Fruit fly (Drosophila melanogaster): ENCODE results near the gene loco.

The loco gene

DNA sequence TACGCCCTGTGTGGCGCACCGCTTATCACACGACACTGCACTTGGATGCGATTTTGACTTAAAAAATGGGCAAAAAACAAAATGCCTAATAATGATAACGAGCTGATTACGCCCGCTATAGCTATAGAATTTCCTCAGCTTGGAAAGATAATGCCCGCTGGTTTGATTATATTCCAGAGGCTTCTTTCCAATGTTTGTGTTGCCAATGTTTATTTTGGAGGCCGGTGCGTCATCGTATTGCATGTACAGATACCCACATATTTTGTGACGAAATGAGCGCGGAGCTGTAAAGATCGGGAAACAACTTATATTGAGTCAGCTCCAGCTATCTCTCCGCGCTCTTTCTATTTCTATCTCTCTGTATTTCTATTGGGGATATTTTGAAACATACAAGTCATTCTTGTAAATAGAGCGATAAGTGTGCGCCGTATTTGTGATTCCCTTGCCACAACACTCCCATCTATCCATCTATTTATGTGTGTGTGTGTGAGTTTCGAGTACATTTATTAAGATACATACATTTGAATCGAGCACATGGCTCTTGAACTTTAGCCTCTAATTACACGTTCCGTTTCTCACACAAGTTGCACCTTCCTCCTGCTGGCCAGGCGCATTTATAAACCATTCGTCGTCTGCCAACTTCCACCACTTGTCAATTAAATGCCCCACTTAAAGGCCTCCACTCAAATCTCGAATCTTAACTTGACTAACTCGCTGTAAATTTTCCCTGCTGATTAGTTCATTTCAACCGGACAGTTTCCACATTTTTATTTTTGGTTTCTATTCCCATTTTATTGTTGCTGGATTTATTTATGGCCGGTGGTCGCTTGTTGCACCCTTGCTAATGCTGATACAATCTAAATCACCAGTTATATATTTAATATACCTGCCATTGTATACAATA is 45.1 kb upstream of the loco start (continued):
- no peak for TF ChIP-seq CG17359 (tag; optimal IDR thresholded peaks at IDR 0.05)
- no peak for TF ChIP-seq Dip3 (GFP tag; optimal IDR thresholded peaks at IDR 0.05)
- TF ChIP-seq Med (GFP tag), result peak; percentile 76
- TF ChIP-seq HLH54F (GFP tag; optimal IDR thresholded peaks at IDR 0.05), result no peak
- TF ChIP-seq ken (GFP tag; IDR thresholded peaks at IDR 0.05), result no peak
- no peak for TF ChIP-seq mld (GFP tag; IDR thresholded peaks at IDR 0.05; ENCODE audit: partially characterized antibody)
- TF ChIP-seq CG9437 (GFP tag; optimal IDR thresholded peaks at IDR 0.05), result no peak
- TF ChIP-seq CG43689 (GFP tag; IDR thresholded peaks at IDR 0.05), result no peak
- TF ChIP-seq Lhr (GFP tag; optimal IDR thresholded peaks at IDR 0.05), result no peak
- peak; percentile 49 for TF ChIP-seq sens (GFP tag)
- TF ChIP-seq CG18764 (GFP tag; optimal IDR thresholded peaks at IDR 0.05), result no peak
- no peak for TF ChIP-seq CG1792 (GFP tag; optimal IDR thresholded peaks at IDR 0.05)
- TF ChIP-seq CG6813 (GFP tag; optimal IDR thresholded peaks at IDR 0.05), result peak; percentile 12
- TF ChIP-seq amos (GFP tag; IDR thresholded peaks at IDR 0.05; ENCODE audit: partially characterized antibody), result no peak
- TF ChIP-seq zfh2 (GFP tag; optimal IDR thresholded peaks at IDR 0.05), result no peak
- no peak for TF ChIP-seq croc (GFP tag; conservative IDR thresholded peaks at IDR 0.05)
- TF ChIP-seq Bdp1 (GFP tag; optimal IDR thresholded peaks at IDR 0.05), result no peak
- TF ChIP-seq Ravus (GFP tag; IDR thresholded peaks at IDR 0.05), result no peak
- TF ChIP-seq CG4707 (GFP tag; optimal IDR thresholded peaks at IDR 0.05), result no peak
- no peak for TF ChIP-seq Fer3 (tag; optimal IDR thresholded peaks at IDR 0.05)
- TF ChIP-seq Atf-2 (GFP tag; optimal IDR thresholded peaks at IDR 0.05), result no peak
- no peak for TF ChIP-seq CG14441 (GFP tag; IDR thresholded peaks at IDR 0.05)
- TF ChIP-seq ac (GFP tag; optimal IDR thresholded peaks at IDR 0.05), result no peak
- TF ChIP-seq H15 (GFP tag; IDR thresholded peaks at IDR 0.05), result no peak
- no peak for TF ChIP-seq CG1529 (GFP tag; optimal IDR thresholded peaks at IDR 0.05)
- TF ChIP-seq Doc2 (GFP tag; IDR thresholded peaks at IDR 0.05), result no peak
- TF ChIP-seq CG18599 (GFP tag; optimal IDR thresholded peaks at IDR 0.05), result peak; percentile 6
- TF ChIP-seq Ssrp (tag; optimal IDR thresholded peaks at IDR 0.05), result no peak
- TF ChIP-seq CG33557 (GFP tag; optimal IDR thresholded peaks at IDR 0.05), result no peak
- no peak for TF ChIP-seq pzg (GFP tag; optimal IDR thresholded peaks at IDR 0.05)
- peak; percentile 55 for TF ChIP-seq Hmr (GFP tag; optimal IDR thresholded peaks at IDR 0.05)
- no peak for TF ChIP-seq cas (GFP tag; IDR thresholded peaks at IDR 0.05)
- no peak for TF ChIP-seq Atf6 (GFP tag; IDR thresholded peaks at IDR 0.05)
- no peak for TF ChIP-seq CG5245 (GFP tag; optimal IDR thresholded peaks at IDR 0.05)
- no peak for TF ChIP-seq Taf1 (GFP tag; IDR thresholded peaks at IDR 0.05)
- no peak for TF ChIP-seq CG5180 (GFP tag; optimal IDR thresholded peaks at IDR 0.05)
- no peak for TF ChIP-seq BEAF-32 (GFP tag; optimal IDR thresholded peaks at IDR 0.05)
- TF ChIP-seq gce (GFP tag; IDR thresholded peaks at IDR 0.05), result no peak
- TF ChIP-seq CkIIα-i1 (GFP tag; IDR thresholded peaks at IDR 0.05), result no peak
- TF ChIP-seq CG9932 (GFP tag; IDR thresholded peaks at IDR 0.05), result no peak
- TF ChIP-seq CG11504 (tag; optimal IDR thresholded peaks at IDR 0.05), result no peak
- no peak for TF ChIP-seq Hsf (GFP tag; optimal IDR thresholded peaks at IDR 0.05)
- no peak for TF ChIP-seq btn (GFP tag; optimal IDR thresholded peaks at IDR 0.05)
- TF ChIP-seq ato (GFP tag; IDR thresholded peaks at IDR 0.05; ENCODE audit: partially characterized antibody), result no peak
- no peak for TF ChIP-seq ci (GFP tag; IDR thresholded peaks at IDR 0.05)
- no peak for TF ChIP-seq CG10462 (GFP tag; optimal IDR thresholded peaks at IDR 0.05)
- TF ChIP-seq CG6765 (GFP tag; optimal IDR thresholded peaks at IDR 0.05), result no peak
- TF ChIP-seq hb (GFP tag; IDR thresholded peaks at IDR 0.05; ENCODE audit: partially characterized antibody), result no peak
- no peak for TF ChIP-seq CG12299 (tag; optimal IDR thresholded peaks at IDR 0.05)
- TF ChIP-seq dimm (GFP tag; IDR thresholded peaks at IDR 0.05), result no peak
